Worm (Caenorhabditis elegans): Measurements from ENCODE around the gene R12C12.5.

Gene R12C12.5

ce11 chrII:6047639-6048159 is 2.8 kb upstream of the R12C12.5 start, which contains the start of the genes R12C12.6 and ran-5 (continued):
- peak; percentile 44; the same call in 1 of the 2 replicates for TF ChIP-seq tra-1 (GFP tag; IDR thresholded peaks at IDR 0.05)
- TF ChIP-seq mxl-3 (GFP tag; optimal IDR thresholded peaks at IDR 0.05), result no peak
- peak; percentile 79 for TF ChIP-seq dmd-6 (GFP tag; IDR thresholded peaks at IDR 0.05)
- no peak for TF ChIP-seq nhr-111 (GFP tag; optimal IDR thresholded peaks at IDR 0.05)
- TF ChIP-seq lin-1 (GFP tag; IDR thresholded peaks at IDR 0.05), result no peak
- no peak for TF ChIP-seq unc-39 (tag; optimal IDR thresholded peaks at IDR 0.05)
- TF ChIP-seq fkh-10 (GFP tag; optimal IDR thresholded peaks at IDR 0.05), result no peak
- TF ChIP-seq dmd-9 (GFP tag; IDR thresholded peaks at IDR 0.05), result peak; percentile 76
- no peak for TF ChIP-seq ceh-28 (tag; optimal IDR thresholded peaks at IDR 0.05)
- TF ChIP-seq ZK546.5 (tag; optimal IDR thresholded peaks at IDR 0.05), result no peak
- TF ChIP-seq Y75B8A.6 (GFP tag; IDR thresholded peaks at IDR 0.05), result no peak
- TF ChIP-seq ces-1 (GFP tag; optimal IDR thresholded peaks at IDR 0.05), result no peak
- no peak for TF ChIP-seq skn-1 (tag; optimal IDR thresholded peaks at IDR 0.05)
- TF ChIP-seq nhr-237 (tag; optimal IDR thresholded peaks at IDR 0.05), result no peak
- peak; percentile 4 for TF ChIP-seq jun-1 (tag; optimal IDR thresholded peaks at IDR 0.05)
- TF ChIP-seq nhr-11 (tag; optimal IDR thresholded peaks at IDR 0.05), result peak; percentile 25
- 0 out of 2 replicates have a peak, but pooled peaks have one; percentile 37 for TF ChIP-seq madf-9 (GFP tag; conservative IDR thresholded peaks at IDR 0.05)
- no peak for TF ChIP-seq Y5F2A.4 (GFP tag; optimal IDR thresholded peaks at IDR 0.05)
- no peak for TF ChIP-seq ama-1 (optimal IDR thresholded peaks at IDR 0.05)
- TF ChIP-seq T20F7.1 (GFP tag; optimal IDR thresholded peaks at IDR 0.05), result peak; percentile 79
- no peak for TF ChIP-seq php-3 (GFP tag; IDR thresholded peaks at IDR 0.05)
- peak; percentile 75 for TF ChIP-seq ztf-7 (tag; optimal IDR thresholded peaks at IDR 0.05)
- no peak for TF ChIP-seq mxl-2 (GFP tag; conservative IDR thresholded peaks at IDR 0.05)
- TF ChIP-seq arid-1 (GFP tag; conservative IDR thresholded peaks at IDR 0.05), result peak; percentile 71; the same call in 1 of the 2 replicates
- no peak for TF ChIP-seq ceh-32 (tag; optimal IDR thresholded peaks at IDR 0.05; ENCODE audit: poor library complexity)
- TF ChIP-seq spr-1 (tag; optimal IDR thresholded peaks at IDR 0.05), result peak; percentile 74
- peak; percentile 42 for TF ChIP-seq unc-130 (GFP tag; optimal IDR thresholded peaks at IDR 0.05)
- peak; percentile 66 for TF ChIP-seq hmg-1.1 (GFP tag; IDR thresholded peaks at IDR 0.05)

- TF ChIP-seq lir-3 (tag; optimal IDR thresholded peaks at IDR 0.05), result no peak
- no peak for TF ChIP-seq ceh-62 (tag; optimal IDR thresholded peaks at IDR 0.05)
- TF ChIP-seq aha-1 (tag), result peak; percentile 54
- peak in 1 of 2 experiments; percentile 31 for TF ChIP-seq lsy-2 (tag; optimal IDR thresholded peaks at IDR 0.05)
- peak; percentile 13 for TF ChIP-seq hlh-30 (tag; optimal IDR thresholded peaks at IDR 0.05; ENCODE audit: insufficient read depth)
- peak; percentile 46; the same call in 1 of the 2 replicates for TF ChIP-seq hmg-1.1 (GFP tag; IDR thresholded peaks at IDR 0.05)
- no peak for TF ChIP-seq R02D3.7 (tag; optimal IDR thresholded peaks at IDR 0.05)
- peak in 1 of 2 experiments; percentile 62 for TF ChIP-seq unc-62 (GFP tag; optimal IDR thresholded peaks at IDR 0.05 in 1 of 2)
- TF ChIP-seq unc-62 (tag; optimal IDR thresholded peaks at IDR 0.05), result no peak
- peak; percentile 56 for TF ChIP-seq mes-2 (tag; optimal IDR thresholded peaks at IDR 0.05; ENCODE audit: poor library complexity, severe bottlenecking)
These were observed 1.2 kb upstream of the R12C12.5 start for ce11 chrII:6046023-6046631.

- TF ChIP-seq R02D3.7 (tag; optimal IDR thresholded peaks at IDR 0.05) (no peak), egl-27 (tag; optimal IDR thresholded peaks at IDR 0.05) (no peak), sdz-12 (GFP tag; optimal IDR thresholded peaks at IDR 0.05) (no peak), daf-19 (GFP tag; conservative IDR thresholded peaks at IDR 0.05) (no peak), mxl-3 (GFP tag; optimal IDR thresholded peaks at IDR 0.05) (no peak), skn-1 (tag; optimal IDR thresholded peaks at IDR 0.05) (no peak), aha-1 (tag) (no peak), nhr-48 (tag; optimal IDR thresholded peaks at IDR 0.05) (no peak), unc-39 (tag; optimal IDR thresholded peaks at IDR 0.05) (no peak), dmd-6 (GFP tag; IDR thresholded peaks at IDR 0.05) (no peak), php-3 (GFP tag; IDR thresholded peaks at IDR 0.05) (no peak), tra-1 (GFP tag; IDR thresholded peaks at IDR 0.05) (no peak), nhr-42 (GFP tag; IDR thresholded peaks at IDR 0.05) (no peak), spr-1 (tag; optimal IDR thresholded peaks at IDR 0.05) (no peak)
These were observed 1.8 kb downstream of the R12C12.5 start, which contains the start of gene R12C12.10 for ce11 chrII:6043166-6043565. TSS of gene R12C12.10 (minus strand) at chrII:6043266.

Data from whole organism, L4 larva.